Worm (Caenorhabditis elegans) whole organism, late embryonic: Measurements from ENCODE around the gene str-74.

Experiments
- C38D4.7 ChIP-seq: fragments of 200-800 bp; sonication (Bioruptor generic); optimal IDR thresholded peaks from 2 replicates; lab custom pipeline; 2018; ENCODE audit warnings: mild to moderate bottlenecking, missing genetic modification characterization, moderate library complexity, missing compliant biosample characterization
- K02D7.2 ChIP-seq: sonication (generic microtip); optimal IDR thresholded peaks from 2 replicates; lab custom pipeline; 2017; ENCODE audit warnings: mild to moderate bottlenecking, missing genetic modification characterization, missing compliant biosample characterization
- ahr-1 ChIP-seq: sonication (generic microtip); optimal IDR thresholded peaks from 2 replicates; lab custom pipeline; 2016; ENCODE audit warnings: missing genetic modification characterization, missing compliant biosample characterization
- ceh-14 ChIP-seq: sonication (generic microtip); optimal IDR thresholded peaks from 2 replicates; lab custom pipeline; 2016; ENCODE audit warnings: missing genotype, missing genetic modification characterization, missing compliant biosample characterization
- ceh-18 ChIP-seq: sonication (generic microtip); optimal IDR thresholded peaks from 2 replicates; lab custom pipeline; 2016; ENCODE audit warnings: missing genetic modification characterization, missing compliant biosample characterization
- ceh-22 ChIP-seq: sonication (generic microtip); optimal IDR thresholded peaks from 2 replicates; lab custom pipeline; 2017; ENCODE audit warnings: missing biosample characterization, missing genetic modification characterization
- ceh-30 ChIP-seq: fragments of 150-350 bp; optimal IDR thresholded peaks from 2 replicates; lab custom pipeline; 2014; ENCODE audit warnings: missing biosample characterization, missing genetic modification characterization
- ceh-34 ChIP-seq: sonication (generic microtip); optimal IDR thresholded peaks from 2 replicates; lab custom pipeline; 2016; ENCODE audit warnings: mild to moderate bottlenecking, missing genetic modification characterization, missing compliant biosample characterization
- ceh-6 ChIP-seq: fragments of 200-800 bp; sonication (Bioruptor generic); optimal IDR thresholded peaks from 2 replicates; lab custom pipeline; 2018; ENCODE audit warnings: mild to moderate bottlenecking, missing genetic modification characterization, missing compliant biosample characterization
- dve-1 ChIP-seq: sonication (generic microtip); optimal IDR thresholded peaks from 2 replicates; lab custom pipeline; 2017; ENCODE audit warnings: antibody characterized with exemption, mild to moderate bottlenecking, missing genetic modification characterization, missing compliant biosample characterization
- elt-4 ChIP-seq: sonication (generic microtip); optimal IDR thresholded peaks from 2 replicates; lab custom pipeline; 2016; ENCODE audit warnings: missing genetic modification characterization, missing compliant biosample characterization
- ets-4 ChIP-seq: sonication (generic microtip); optimal IDR thresholded peaks from 2 replicates; lab custom pipeline; 2016; ENCODE audit warnings: missing genetic modification characterization, missing compliant biosample characterization
- eyg-1 ChIP-seq: sonication (generic microtip); optimal IDR thresholded peaks from 2 replicates; lab custom pipeline; 2016; ENCODE audit warnings: missing genotype, missing genetic modification characterization, missing compliant biosample characterization
- fkh-10 ChIP-seq: fragments of 150-350 bp; optimal IDR thresholded peaks from 2 replicates; lab custom pipeline; 2014; ENCODE audit warnings: missing biosample characterization, missing genetic modification reagents, missing genetic modification characterization
- fkh-6 ChIP-seq: sonication (generic microtip); optimal IDR thresholded peaks from 2 replicates; lab custom pipeline; 2016; ENCODE audit warnings: missing genetic modification characterization, missing compliant biosample characterization
- gmeb-2 ChIP-seq: sonication (generic microtip); optimal IDR thresholded peaks from 2 replicates; lab custom pipeline; 2016; ENCODE audit warnings: missing genetic modification characterization, inconsistent platforms, missing compliant biosample characterization
- hlh-15 ChIP-seq: sonication (generic microtip); optimal IDR thresholded peaks from 2 replicates; lab custom pipeline; 2016; ENCODE audit warnings: missing genetic modification characterization, missing compliant biosample characterization
- hlh-6 ChIP-seq: sonication (generic microtip); optimal IDR thresholded peaks from 2 replicates; lab custom pipeline; 2016; ENCODE audit warnings: missing genotype, missing genetic modification characterization, missing compliant biosample characterization
- madf-2 ChIP-seq: sonication (generic microtip); optimal IDR thresholded peaks from 2 replicates; lab custom pipeline; 2017; ENCODE audit warnings: missing genetic modification characterization, missing compliant biosample characterization
- nhr-11 ChIP-seq: fragments of 150-350 bp; optimal IDR thresholded peaks from 2 replicates; lab custom pipeline; 2014; ENCODE audit warnings: missing biosample characterization, missing genetic modification characterization
- nhr-232 ChIP-seq: sonication (generic microtip); optimal IDR thresholded peaks from 2 replicates; lab custom pipeline; 2016; ENCODE audit warnings: missing genetic modification characterization, missing compliant biosample characterization
- odd-2 ChIP-seq: sonication (generic microtip); optimal IDR thresholded peaks from 2 replicates; lab custom pipeline; 2017; ENCODE audit warnings: antibody characterized with exemption, mild to moderate bottlenecking, missing genetic modification characterization, missing compliant biosample characterization
- pat-9 ChIP-seq: fragments of 200-800 bp; sonication (Bioruptor generic); optimal IDR thresholded peaks from 2 replicates; lab custom pipeline; 2018; ENCODE audit warnings: mild to moderate bottlenecking, missing genetic modification characterization, moderate library complexity, missing compliant biosample characterization
- pax-1 ChIP-seq: fragments of 150-350 bp; optimal IDR thresholded peaks from 2 replicates; lab custom pipeline; 2014; ENCODE audit warnings: missing biosample characterization, missing genetic modification characterization
- pha-2 ChIP-seq: sonication (generic microtip); optimal IDR thresholded peaks from 2 replicates; lab custom pipeline; 2017; ENCODE audit warnings: mild to moderate bottlenecking, missing genetic modification characterization, missing compliant biosample characterization
- pqm-1 ChIP-seq: sonication (generic microtip); optimal IDR thresholded peaks from 2 replicates; lab custom pipeline; 2016; ENCODE audit warnings: missing genetic modification characterization, missing compliant biosample characterization
- pros-1 ChIP-seq: fragments of 150-350 bp; optimal IDR thresholded peaks from 2 replicates; lab custom pipeline; 2014; ENCODE audit warnings: missing biosample characterization, missing genetic modification reagents, missing genetic modification characterization
- rnt-1 ChIP-seq: sonication (generic microtip); optimal IDR thresholded peaks from 2 replicates; lab custom pipeline; 2016; ENCODE audit warnings: missing genetic modification characterization, missing compliant biosample characterization
- sdc-2 ChIP-seq: sonication (generic microtip); optimal IDR thresholded peaks from 2 replicates; lab custom pipeline; 2016; ENCODE audit warnings: missing genotype, missing genetic modification characterization, missing compliant biosample characterization
- sox-2 ChIP-seq: fragments of 200-800 bp; sonication (Bioruptor generic); IDR thresholded peaks from 2 replicates; pipeline ENCODE4 v1.3.6; 2022; ENCODE audit warnings: missing genetic modification reagents, missing genetic modification characterization, missing compliant biosample characterization
- sox-4 ChIP-seq: sonication (generic microtip); optimal IDR thresholded peaks from 2 replicates; lab custom pipeline; 2017; ENCODE audit warnings: mild to moderate bottlenecking, missing genetic modification characterization, inconsistent platforms, missing compliant biosample characterization
- syd-9 ChIP-seq: sonication (generic microtip); optimal IDR thresholded peaks from 2 replicates; lab custom pipeline; 2016; ENCODE audit warnings: mild to moderate bottlenecking, missing genetic modification characterization, moderate library complexity, missing compliant biosample characterization
- tbx-2 ChIP-seq: sonication (generic microtip); optimal IDR thresholded peaks from 2 replicates; lab custom pipeline; 2016; ENCODE audit warnings: missing genetic modification characterization, missing compliant biosample characterization
- ttx-3 ChIP-seq: sonication (generic microtip); optimal IDR thresholded peaks from 2 replicates; lab custom pipeline; 2016; ENCODE audit warnings: missing genetic modification reagents, missing genetic modification characterization, missing compliant biosample characterization
- unc-3 ChIP-seq, 2 experiments: fragments of 200-800 bp in 1 of 2; sonication (Bioruptor generic) in 1 of 2; sonication (generic microtip) in 1 of 2; conservative IDR thresholded peaks in 1 of 2; optimal IDR thresholded peaks in 1 of 2; 2 replicates each; pipeline versions ENCODE4 v1.3.6 to Lab custom; 2016 to 2022; ENCODE audit warnings: missing compliant biosample characterization in 2 of 2, missing genetic modification characterization in 2 of 2, missing genetic modification reagents in 1 of 2
- unc-86 ChIP-seq: sonication (generic microtip); optimal IDR thresholded peaks from 2 replicates; lab custom pipeline; 2016; ENCODE audit warnings: missing genetic modification characterization, missing compliant biosample characterization
- zip-5 ChIP-seq: sonication (generic microtip); optimal IDR thresholded peaks from 2 replicates; lab custom pipeline; 2016; ENCODE audit warnings: missing genetic modification characterization, missing compliant biosample characterization

Gene str-74

DNA sequence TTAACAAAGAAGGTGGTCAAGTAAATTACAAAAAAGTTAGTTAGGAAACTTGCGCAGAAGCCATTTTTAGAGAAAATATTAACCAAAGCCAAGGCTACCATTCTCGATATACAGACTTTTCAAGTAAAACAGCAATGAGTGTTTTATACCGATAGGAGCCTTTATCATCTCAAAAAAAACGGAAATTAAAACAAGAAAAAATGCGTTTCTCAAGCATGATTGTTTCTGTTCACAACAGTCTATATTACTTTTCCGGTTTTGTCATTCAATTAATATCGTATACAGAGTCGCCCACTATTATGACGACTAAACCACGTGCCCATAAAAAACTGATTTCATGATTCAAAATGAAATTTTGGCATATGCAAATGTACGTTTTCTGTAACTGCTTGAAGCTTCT is at the start of gene str-74:
Gene str-74 (minus strand): TSS at position 101 of the 400 bp plus-strand sequence.
- TF ChIP-seq syd-9 (tag; lab: Kevin White, UChicago) (no peak), fkh-6 (tag; lab: Kevin White, UChicago) (no peak), pha-2 (tag; lab: Kevin White, UChicago) (no peak), nhr-11 (tag; lab: Kevin White, UChicago) (no peak), gmeb-2 (no peak), ets-4 (tag; lab: Kevin White, UChicago) (no peak), tbx-2 (tag; lab: Kevin White, UChicago) (no peak), ceh-22 (no peak), ceh-34 (tag; lab: Kevin White, UChicago) (no peak), fkh-10 (no peak), ttx-3 (tag; lab: Kevin White, UChicago) (no peak), sox-4 (tag; lab: Kevin White, UChicago) (no peak), ceh-18 (tag; lab: Kevin White, UChicago) (no peak), hlh-6 (no peak), ahr-1 (tag; lab: Kevin White, UChicago) (no peak), sox-2 (GFP tag; lab: Robert Waterston, UW) (no peak), unc-86 (tag; lab: Kevin White, UChicago) (no peak), elt-4 (tag; lab: Kevin White, UChicago) (no peak)

DNA sequence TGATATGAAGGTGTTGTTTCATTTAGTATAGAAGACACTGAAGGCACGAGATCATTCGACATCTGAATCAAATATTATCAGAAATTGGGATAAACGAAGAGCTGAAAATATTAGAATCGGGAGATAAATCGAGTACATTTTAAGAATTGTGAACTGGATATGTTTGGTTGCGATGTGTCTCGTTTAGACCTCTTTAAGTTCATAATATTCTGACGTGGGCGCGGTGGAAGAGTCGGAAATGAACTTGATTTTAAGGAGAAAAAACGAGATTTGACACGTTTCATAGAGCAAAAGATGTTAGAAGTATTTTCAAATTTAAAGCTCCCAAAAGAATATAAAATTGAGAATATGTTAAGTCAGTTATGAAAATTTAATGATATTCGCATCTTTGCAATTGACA is 44.8 kb upstream of the str-74 start, which contains the start of gene npr-6:
Gene npr-6 (minus strand): TSS at position 101 of the 400 bp plus-strand sequence.
- TF ChIP-seq nhr-232 (tag; lab: Kevin White, UChicago) = no peak
- TF ChIP-seq sdc-2 (tag; lab: Kevin White, UChicago) = no peak
- TF ChIP-seq C38D4.7 = no peak
- TF ChIP-seq zip-5 (tag; lab: Kevin White, UChicago) = no peak
- no peak for TF ChIP-seq pqm-1 (tag; lab: Kevin White, UChicago)
- no peak for TF ChIP-seq eyg-1 (tag; lab: Kevin White, UChicago)
- TF ChIP-seq unc-86 (tag; lab: Kevin White, UChicago) = no peak
- TF ChIP-seq ceh-30 = no peak
- no peak for TF ChIP-seq hlh-15 (tag; lab: Kevin White, UChicago)

ce11 chrX:10279299-10279698 is 38.5 kb upstream of the str-74 start, which contains the start of gene slc-9B.1:
slc-9B.1 (plus strand) TSS chrX:10279599.
- TF ChIP-seq C38D4.7 = no peak
- no peak for TF ChIP-seq ceh-34 (tag; lab: Kevin White, UChicago)
- TF ChIP-seq madf-2 (tag; lab: Kevin White, UChicago) = no peak

DNA sequence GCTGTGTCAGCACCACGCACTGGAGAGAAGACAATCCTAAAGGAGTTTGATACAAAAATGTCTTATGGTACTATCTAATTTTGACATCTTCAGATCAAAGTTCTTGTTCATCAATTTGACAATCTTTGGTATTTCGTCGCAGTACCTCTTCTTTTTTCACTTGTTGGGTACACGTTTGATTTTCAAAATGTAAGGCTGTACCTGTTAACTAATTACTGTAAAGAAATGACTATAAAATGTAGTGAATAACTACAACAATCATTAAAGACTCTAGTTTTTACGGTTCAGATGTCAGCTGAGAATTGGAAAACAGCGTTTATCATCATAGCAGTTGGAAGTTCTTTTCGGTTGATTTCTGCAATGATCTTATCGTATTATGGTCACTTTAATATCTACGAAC is 36.3 kb upstream of the str-74 start:
- TF ChIP-seq unc-86 (tag; lab: Kevin White, UChicago) (no peak), ceh-34 (tag; lab: Kevin White, UChicago) (no peak), ceh-6 (no peak), nhr-11 (tag; lab: Kevin White, UChicago) (no peak), odd-2 (tag; lab: Kevin White, UChicago) (no peak)

ce11 chrX:10274470-10274869 is 33.6 kb upstream of the str-74 start:
- TF ChIP-seq fkh-10 = no peak
- no peak for TF ChIP-seq tbx-2 (tag; lab: Kevin White, UChicago)
- no peak for TF ChIP-seq K02D7.2 (tag; lab: Kevin White, UChicago)
- TF ChIP-seq pat-9 (tag; lab: Kevin White, UChicago) = no peak
- TF ChIP-seq pax-1 = no peak
- no peak for TF ChIP-seq rnt-1 (tag; lab: Kevin White, UChicago)
- no peak for TF ChIP-seq zip-5 (tag; lab: Kevin White, UChicago)
- TF ChIP-seq dve-1 (tag; lab: Kevin White, UChicago) = no peak
- no peak for TF ChIP-seq hlh-15 (tag; lab: Kevin White, UChicago)
- TF ChIP-seq unc-3 (GFP tag; conservative IDR thresholded peaks at IDR 0.05; lab: Robert Waterston, UW) = no peak
- no peak for TF ChIP-seq unc-3 (tag; optimal IDR thresholded peaks at IDR 0.05; lab: Kevin White, UChicago)
- TF ChIP-seq pros-1 (tag; lab: Kevin White, UChicago) = no peak
- no peak for TF ChIP-seq ceh-14 (tag; lab: Kevin White, UChicago)
